Fruit fly (Drosophila melanogaster) whole organism, embryonic: Measurements from ENCODE around the gene cni.

ENCODE experiments used
- Atf6 ChIP-seq: fragments of 200-800 bp; sonication (Bioruptor generic); IDR thresholded peaks from 2 replicates; pipeline ENCODE4 v1.3.6; 2022; ENCODE audit warnings: missing biosample characterization, missing genetic modification characterization
- CG10366 ChIP-seq: fragments of 200-800 bp; sonication (Bioruptor generic); IDR thresholded peaks from 2 replicates; pipeline ENCODE4 v1.3.6; 2022; ENCODE audit warnings: missing biosample characterization, missing genetic modification characterization
- CG11398 ChIP-seq: fragments of 200-800 bp; sonication (Bioruptor generic); optimal IDR thresholded peaks from 2 replicates; lab custom pipeline; 2016; ENCODE audit warnings: missing biosample characterization, missing genetic modification characterization
- CG12104 ChIP-seq: fragments of 200-800 bp; sonication (Bioruptor generic); optimal IDR thresholded peaks from 3 replicates; lab custom pipeline; 2016; ENCODE audit warnings: missing biosample characterization, missing genetic modification characterization
- CG12391 ChIP-seq: fragments of 200-800 bp; sonication (Bioruptor generic); optimal IDR thresholded peaks from 3 replicates; lab custom pipeline; 2018; ENCODE audit warnings: missing biosample characterization, mild to moderate bottlenecking, missing genetic modification characterization, moderate library complexity
- CG12769 ChIP-seq: fragments of 200-800 bp; sonication (Bioruptor generic); optimal IDR thresholded peaks from 2 replicates; lab custom pipeline; 2019; ENCODE audit warnings: missing biosample characterization, mild to moderate bottlenecking, missing genetic modification characterization, moderate library complexity
- CG13296 ChIP-seq: fragments of 200-800 bp; sonication (Bioruptor generic); optimal IDR thresholded peaks from 3 replicates; lab custom pipeline; 2018; ENCODE audit warnings: missing biosample characterization, mild to moderate bottlenecking, missing genetic modification characterization
- CG15601 ChIP-seq: fragments of 200-800 bp; sonication (Bioruptor generic); optimal IDR thresholded peaks from 3 replicates; lab custom pipeline; 2019; ENCODE audit warnings: missing biosample characterization, mild to moderate bottlenecking, missing genetic modification characterization, moderate library complexity
- CG1792 ChIP-seq: fragments of 200-800 bp; sonication (Bioruptor generic); optimal IDR thresholded peaks from 2 replicates; lab custom pipeline; 2016; ENCODE audit warnings: missing biosample characterization, missing genetic modification characterization
- CG30403 ChIP-seq: fragments of 200-800 bp; sonication (Bioruptor generic); optimal IDR thresholded peaks from 3 replicates; lab custom pipeline; 2016; ENCODE audit warnings: missing biosample characterization, missing genetic modification characterization
- CG4404 ChIP-seq: fragments of 200-800 bp; sonication (Bioruptor generic); IDR thresholded peaks from 2 replicates; pipeline ENCODE4 v1.3.6; 2022; ENCODE audit warnings: missing biosample characterization, missing genetic modification characterization
- CG4617 ChIP-seq: fragments of 200-800 bp; sonication (Bioruptor generic); optimal IDR thresholded peaks from 3 replicates; lab custom pipeline; 2016; ENCODE audit warnings: missing biosample characterization, missing genetic modification characterization, borderline replicate concordance
- CG4730 ChIP-seq: fragments of 200-800 bp; sonication (Bioruptor generic); IDR thresholded peaks from 2 replicates; pipeline ENCODE4 v1.3.6; 2022; ENCODE audit warnings: missing biosample characterization, missing genetic modification characterization
- CG6175 ChIP-seq: fragments of 200-800 bp; sonication (Bioruptor generic); IDR thresholded peaks from 3 replicates; pipeline ENCODE4 v1.3.6; 2022; ENCODE audit warnings: missing biosample characterization, missing genetic modification characterization
- CG6254 ChIP-seq: fragments of 200-800 bp; sonication (Bioruptor generic); optimal IDR thresholded peaks from 3 replicates; lab custom pipeline; 2017; ENCODE audit warnings: mild to moderate bottlenecking, missing biosample characterization, missing genetic modification reagents, missing genetic modification characterization
- CG6765 ChIP-seq: fragments of 200-800 bp; sonication (Bioruptor generic); optimal IDR thresholded peaks from 3 replicates; lab custom pipeline; 2017; ENCODE audit warnings: missing biosample characterization, mild to moderate bottlenecking, missing genetic modification characterization
- CG7963 ChIP-seq: fragments of 200-800 bp; sonication (Bioruptor generic); IDR thresholded peaks from 3 replicates; pipeline ENCODE4 v1.3.6; 2022; ENCODE audit warnings: missing biosample characterization, missing genetic modification characterization; ENCODE audit not compliant: partially characterized antibody
- CG8089 ChIP-seq: fragments of 200-800 bp; sonication (Bioruptor generic); optimal IDR thresholded peaks from 3 replicates; lab custom pipeline; 2016; ENCODE audit warnings: missing biosample characterization, missing genetic modification characterization
- CG8281 ChIP-seq: fragments of 200-800 bp; sonication (Bioruptor generic); optimal IDR thresholded peaks from 2 replicates; lab custom pipeline; 2018; ENCODE audit warnings: missing biosample characterization, mild to moderate bottlenecking, missing genetic modification characterization, moderate library complexity
- Dip2 ChIP-seq: fragments of 200-800 bp; sonication (Bioruptor generic); IDR thresholded peaks from 2 replicates; pipeline ENCODE4 v1.3.6; 2022; ENCODE audit warnings: missing biosample characterization, missing genetic modification characterization
- Elba2 ChIP-seq: fragments of 200-800 bp; sonication (Bioruptor generic); optimal IDR thresholded peaks from 3 replicates; lab custom pipeline; 2016; ENCODE audit warnings: missing biosample characterization, missing genetic modification characterization
- HLH3B ChIP-seq: fragments of 200-800 bp; sonication (Bioruptor generic); IDR thresholded peaks from 2 replicates; pipeline ENCODE4 v1.3.6; 2022; ENCODE audit warnings: missing biosample characterization, missing genetic modification characterization
- Hr78 ChIP-seq, 2 experiments: fragments of 200-800 bp in 1 of 2; fragments of >200 bp in 1 of 2; sonication (Bioruptor generic) in 1 of 2; optimal IDR thresholded peaks; 2 replicates each; lab custom pipeline; 2017 to 2019; ENCODE audit warnings: missing biosample characterization in 2 of 2, missing genetic modification characterization in 2 of 2, mild to moderate bottlenecking in 1 of 2, moderate library complexity in 1 of 2
- Lim3 ChIP-seq: fragments of 200-800 bp; sonication (Bioruptor generic); IDR thresholded peaks from 2 replicates; pipeline ENCODE4 v1.3.6; 2022; ENCODE audit warnings: missing biosample characterization, missing genetic modification characterization
- Nf-YC ChIP-seq: fragments of 200-800 bp; optimal IDR thresholded peaks from 3 replicates; lab custom pipeline; 2019; ENCODE audit warnings: missing biosample characterization, mild to moderate bottlenecking, missing genetic modification characterization, moderate library complexity
- Opbp ChIP-seq: fragments of 200-800 bp; sonication (Bioruptor generic); IDR thresholded peaks from 3 replicates; pipeline ENCODE4 v1.3.6; 2022; ENCODE audit warnings: missing biosample characterization, missing genetic modification characterization; ENCODE audit not compliant: partially characterized antibody
- Optix ChIP-seq: fragments of 200-800 bp; sonication (Bioruptor generic); IDR thresholded peaks from 3 replicates; pipeline ENCODE4 v1.3.6; 2022; ENCODE audit warnings: missing biosample characterization, missing genetic modification characterization
- PHDP ChIP-seq: fragments of 200-800 bp; sonication (Bioruptor generic); optimal IDR thresholded peaks from 3 replicates; lab custom pipeline; 2018; ENCODE audit warnings: missing biosample characterization, mild to moderate bottlenecking, missing genetic modification characterization, moderate library complexity
- Sry-δ ChIP-seq: fragments of 200-800 bp; sonication (Bioruptor generic); optimal IDR thresholded peaks from 2 replicates; lab custom pipeline; 2016; ENCODE audit warnings: missing biosample characterization, missing genetic modification characterization
- aop ChIP-seq: fragments of 200-800 bp; sonication (Bioruptor generic); IDR thresholded peaks from 2 replicates; pipeline ENCODE4 v1.3.6; 2022; ENCODE audit warnings: missing biosample characterization, missing genetic modification characterization
- ato ChIP-seq: fragments of 200-800 bp; sonication (Bioruptor generic); IDR thresholded peaks from 2 replicates; pipeline ENCODE4 v1.3.6; 2022; ENCODE audit warnings: missing biosample characterization, missing genetic modification characterization; ENCODE audit not compliant: partially characterized antibody
- cad ChIP-seq: fragments of >200 bp; optimal IDR thresholded peaks from 2 replicates; lab custom pipeline; 2017; ENCODE audit warnings: missing biosample characterization, missing genetic modification characterization
- cato ChIP-seq: fragments of 200-800 bp; sonication (Bioruptor generic); optimal IDR thresholded peaks from 2 replicates; lab custom pipeline; 2016; ENCODE audit warnings: missing biosample characterization, missing genetic modification characterization, borderline replicate concordance
- cg ChIP-seq: fragments of 200-800 bp; sonication (Bioruptor generic); optimal IDR thresholded peaks from 3 replicates; lab custom pipeline; 2019; ENCODE audit warnings: missing biosample characterization, mild to moderate bottlenecking, missing genetic modification characterization, moderate library complexity
- dan ChIP-seq: fragments of 200-800 bp; sonication (Bioruptor generic); IDR thresholded peaks from 2 replicates; pipeline ENCODE4 v1.3.6; 2022; ENCODE audit warnings: missing biosample characterization, missing genetic modification characterization
- dm ChIP-seq: fragments of 200-800 bp; sonication (Bioruptor generic); optimal IDR thresholded peaks from 3 replicates; lab custom pipeline; 2016; ENCODE audit warnings: missing biosample characterization, missing genetic modification characterization
- dysf ChIP-seq: fragments of 200-800 bp; sonication (Bioruptor generic); IDR thresholded peaks from 3 replicates; pipeline ENCODE4 v1.3.6; 2022; ENCODE audit warnings: missing biosample characterization, missing genetic modification characterization
- emc ChIP-seq: fragments of 200-800 bp; sonication (Bioruptor generic); optimal IDR thresholded peaks from 2 replicates; lab custom pipeline; 2016; ENCODE audit warnings: missing biosample characterization, missing genetic modification characterization
- esg ChIP-seq: fragments of 200-800 bp; sonication (Bioruptor generic); conservative IDR thresholded peaks from 2 replicates; pipeline ENCODE4 v1.3.6; 2022; ENCODE audit warnings: missing biosample characterization, missing genetic modification characterization
- fd102C ChIP-seq: fragments of 200-800 bp; sonication (Bioruptor generic); optimal IDR thresholded peaks from 2 replicates; lab custom pipeline; 2018; ENCODE audit warnings: missing biosample characterization, mild to moderate bottlenecking, missing genetic modification characterization, moderate library complexity
- fru ChIP-seq: fragments of >200 bp; optimal IDR thresholded peaks from 2 replicates; lab custom pipeline; 2017
- hbn ChIP-seq: fragments of 200-800 bp; sonication (Bioruptor generic); IDR thresholded peaks from 2 replicates; pipeline ENCODE4 v1.3.6; 2022; ENCODE audit warnings: missing biosample characterization, missing genetic modification characterization; ENCODE audit not compliant: partially characterized antibody
- ind ChIP-seq: fragments of 200-800 bp; sonication (Bioruptor generic); optimal IDR thresholded peaks from 3 replicates; lab custom pipeline; 2016; ENCODE audit warnings: missing biosample characterization, missing genetic modification characterization
- lilli ChIP-seq: fragments of 200-800 bp; sonication (Bioruptor generic); optimal IDR thresholded peaks from 3 replicates; lab custom pipeline; 2016; ENCODE audit warnings: missing biosample characterization, missing genetic modification characterization
- lmd ChIP-seq: fragments of 200-800 bp; sonication (Bioruptor generic); IDR thresholded peaks from 2 replicates; pipeline ENCODE4 v1.3.6; 2022; ENCODE audit warnings: missing biosample characterization, missing genetic modification characterization
- mirr ChIP-seq: fragments of 200-800 bp; sonication (Bioruptor generic); optimal IDR thresholded peaks from 3 replicates; lab custom pipeline; 2018; ENCODE audit warnings: missing biosample characterization, mild to moderate bottlenecking, missing genetic modification characterization
- onecut ChIP-seq: fragments of 200-800 bp; sonication (Bioruptor generic); IDR thresholded peaks from 2 replicates; pipeline ENCODE4 v1.3.6; 2022; ENCODE audit warnings: missing biosample characterization, missing genetic modification characterization
- p53 ChIP-seq: fragments of 200-800 bp; sonication (Bioruptor generic); optimal IDR thresholded peaks from 2 replicates; lab custom pipeline; 2016; ENCODE audit warnings: missing biosample characterization, missing genetic modification characterization
- shn ChIP-seq: fragments of 200-800 bp; sonication (Bioruptor generic); optimal IDR thresholded peaks from 3 replicates; lab custom pipeline; 2016; ENCODE audit warnings: missing biosample characterization, missing genetic modification characterization
- sima ChIP-seq: fragments of 200-800 bp; sonication (Bioruptor generic); optimal IDR thresholded peaks from 2 replicates; lab custom pipeline; 2016; ENCODE audit warnings: missing biosample characterization, missing genetic modification characterization
- slbo ChIP-seq: fragments of 200-800 bp; sonication (Bioruptor generic); IDR thresholded peaks from 2 replicates; pipeline ENCODE4 v1.3.6; 2022; ENCODE audit warnings: missing biosample characterization, missing genetic modification characterization
- wek ChIP-seq: fragments of 200-800 bp; sonication (Bioruptor generic); optimal IDR thresholded peaks from 3 replicates; lab custom pipeline; 2018; ENCODE audit warnings: missing biosample characterization, mild to moderate bottlenecking, missing genetic modification characterization, moderate library complexity
- yki ChIP-seq: fragments of >200 bp; optimal IDR thresholded peaks from 3 replicates; lab custom pipeline; 2018

Gene cni

DNA sequence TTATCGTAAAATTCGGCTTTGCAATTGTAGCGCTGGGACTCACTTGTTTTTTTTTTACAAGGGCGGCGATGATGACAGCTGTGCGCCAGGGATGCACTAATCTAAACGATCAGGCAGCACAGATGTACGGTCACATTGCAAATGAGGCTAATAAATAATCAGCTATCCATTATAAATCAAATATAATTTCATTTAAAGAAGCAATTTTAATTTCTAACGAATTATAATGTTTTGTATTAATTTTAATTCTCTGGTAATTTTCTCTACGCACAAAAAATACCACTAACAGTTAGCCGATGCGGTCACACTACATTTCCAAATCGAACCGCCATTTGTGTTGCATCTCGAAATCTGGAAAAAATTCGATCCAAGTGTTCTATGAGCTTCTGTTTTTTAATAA is at the start of gene cni, which contains the start of gene fzy:
Gene cni (minus strand): TSS at position 79 of the 400 bp plus-strand sequence.
Gene fzy (plus strand): TSS at position 309 of the 400 bp plus-strand sequence.
- TF ChIP-seq CG4617 (peak; percentile 70), Sry-δ (GFP tag; lab: Kevin White, UChicago) (peak; percentile 53), CG12104 (no peak), dm (GFP tag; lab: Kevin White, UChicago) (no peak), onecut (GFP tag; lab: Robert Waterston, UW) (no peak), CG4730 (GFP tag; lab: Robert Waterston, UW) (no peak), dan (GFP tag; lab: Robert Waterston, UW) (no peak), p53 (GFP tag; lab: Kevin White, UChicago) (no peak), CG1792 (GFP tag; lab: Kevin White, UChicago) (no peak), CG8089 (GFP tag; lab: Kevin White, UChicago) (no peak), Optix (GFP tag; lab: Robert Waterston, UW) (no peak), sima (GFP tag; lab: Kevin White, UChicago) (no peak), mirr (no peak), Atf6 (no peak), CG8281 (tag; lab: Kevin White, UChicago) (no peak), Opbp (GFP tag; lab: Robert Waterston, UW) (no peak; the same call in 2 of the 3 replicates), aop (GFP tag; lab: Robert Waterston, UW) (no peak), Lim3 (GFP tag; lab: Robert Waterston, UW) (no peak), CG6254 (no peak), CG6765 (no peak), CG30403 (GFP tag; lab: Kevin White, UChicago) (peak; percentile 21), shn (no peak), hbn (no peak), CG6175 (no peak), PHDP (tag; lab: Kevin White, UChicago) (peak; percentile 8), CG11398 (no peak), dysf (GFP tag; lab: Robert Waterston, UW) (no peak), lmd (GFP tag; lab: Robert Waterston, UW) (no peak), lilli (peak; percentile 48), esg (GFP tag; lab: Robert Waterston, UW) (no peak), CG12769 (tag; lab: Kevin White, UChicago) (no peak), yki (lab: Kevin White, UChicago) (no peak), CG13296 (GFP tag; lab: Kevin White, UChicago) (no peak), Dip2 (no peak), CG15601 (tag; lab: Kevin White, UChicago) (peak; percentile 3), CG10366 (no peak), wek (no peak), cato (no peak), CG4404 (GFP tag; lab: Robert Waterston, UW) (no peak), slbo (GFP tag; lab: Robert Waterston, UW) (no peak), ind (GFP tag; lab: Kevin White, UChicago) (peak; percentile 34), Hr78 (GFP tag; optimal IDR thresholded peaks at IDR 0.05; lab: Kevin White, UChicago) (no peak), emc (GFP tag; lab: Kevin White, UChicago) (no peak), HLH3B (GFP tag; lab: Robert Waterston, UW) (no peak), fd102C (GFP tag; lab: Kevin White, UChicago) (no peak), Elba2 (GFP tag; lab: Kevin White, UChicago) (peak; percentile 18), fru (lab: Kevin White, UChicago) (no peak), CG12391 (tag; lab: Kevin White, UChicago) (peak; percentile 74), cg (GFP tag; lab: Kevin White, UChicago) (no peak), cad (no peak), CG7963 (no peak), ato (GFP tag; lab: Robert Waterston, UW) (no peak), Nf-YC (tag; lab: Kevin White, UChicago) (peak; percentile 37)
